Worm (Caenorhabditis elegans): Measurements from ENCODE around the gene elof-1.
A peak's percentile ranks its signal among the peaks of the same experiment; 100 is the strongest.

elof-1 gene

DNA sequence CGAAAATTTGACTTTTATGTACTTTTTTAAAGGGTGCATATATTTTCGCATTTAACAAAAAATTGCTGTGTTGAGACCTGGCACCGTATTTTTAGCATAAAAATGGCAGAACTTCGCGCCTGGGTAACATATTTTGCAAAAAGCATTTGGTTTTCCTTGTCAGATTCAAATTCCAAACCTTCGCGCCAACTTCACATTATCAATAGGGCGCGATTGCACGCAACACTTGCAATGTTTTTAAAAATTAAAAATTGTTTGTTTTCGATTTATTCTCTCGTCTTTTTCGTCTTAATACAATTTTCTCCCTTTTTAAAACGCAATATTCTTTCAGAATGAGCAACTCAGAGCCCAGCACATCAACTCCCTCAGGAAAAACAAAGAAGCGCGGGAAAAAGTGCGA, 34.1 kb downstream of the elof-1 start, which contains the start of gene mes-2 (continued):
- TF ChIP-seq php-3 (GFP tag; IDR thresholded peaks at IDR 0.05) (0 out of 2 replicates have a peak, but pooled peaks have one; percentile 10), zfp-3 (GFP tag; conservative IDR thresholded peaks at IDR 0.05) (no peak), egl-43 (GFP tag; IDR thresholded peaks at IDR 0.05) (no peak), dmd-8 (GFP tag; IDR thresholded peaks at IDR 0.05) (no peak), spr-1 (tag; optimal IDR thresholded peaks at IDR 0.05) (no peak), lin-38 (GFP tag; IDR thresholded peaks at IDR 0.05) (peak; percentile 99), nhr-28 (tag; optimal IDR thresholded peaks at IDR 0.05) (peak; percentile 28), nhr-6 (tag; optimal IDR thresholded peaks at IDR 0.05) (peak; percentile 74), D1046.2 (GFP tag; IDR thresholded peaks at IDR 0.05) (no peak), nhr-77 (tag; optimal IDR thresholded peaks at IDR 0.05) (no peak), nhr-48 (tag; optimal IDR thresholded peaks at IDR 0.05) (no peak), F49E8.2 (tag; optimal IDR thresholded peaks at IDR 0.05; ENCODE audit: borderline replicate concordance) (no peak), tra-1 (GFP tag; IDR thresholded peaks at IDR 0.05) (no peak), ZK546.5 (tag; optimal IDR thresholded peaks at IDR 0.05) (no peak), ceh-20 (GFP tag; IDR thresholded peaks at IDR 0.05) (no peak), pqm-1 (tag; optimal IDR thresholded peaks at IDR 0.05) (no peak), mep-1 (tag; optimal IDR thresholded peaks at IDR 0.05) (no peak), lsy-2 (tag; optimal IDR thresholded peaks at IDR 0.05) (peak; percentile 41 to 91), nhr-42 (GFP tag; IDR thresholded peaks at IDR 0.05) (peak; percentile 88), hlh-30 (tag; optimal IDR thresholded peaks at IDR 0.05; ENCODE audit: insufficient read depth) (peak; percentile 62), ZK337.2 (GFP tag; IDR thresholded peaks at IDR 0.05) (no peak), daf-16 (GFP tag; optimal IDR thresholded peaks at IDR 0.05) (peak in 1 of 2 experiments; percentile 8), daf-16 (tag; optimal IDR thresholded peaks at IDR 0.05) (peak; percentile 64), daf-12 (tag; optimal IDR thresholded peaks at IDR 0.05) (no peak), F44E2.7 (GFP tag; IDR thresholded peaks at IDR 0.05) (no peak), dve-1 (tag; optimal IDR thresholded peaks at IDR 0.05; ENCODE audit: insufficient read depth) (no peak), lin-1 (GFP tag; IDR thresholded peaks at IDR 0.05) (no peak), Y105C5A.15 (GFP tag; IDR thresholded peaks at IDR 0.05) (no peak), gei-8 (GFP tag; optimal IDR thresholded peaks at IDR 0.05) (no peak), snpc-1.2 (GFP tag; IDR thresholded peaks at IDR 0.05) (no peak), zip-2 (tag; optimal IDR thresholded peaks at IDR 0.05) (peak; percentile 28), arid-1 (GFP tag; conservative IDR thresholded peaks at IDR 0.05) (0 out of 2 replicates have a peak, but pooled peaks have one; percentile 19), mes-2 (tag; optimal IDR thresholded peaks at IDR 0.05; ENCODE audit: poor library complexity, severe bottlenecking) (peak; percentile 99), lir-3 (tag; optimal IDR thresholded peaks at IDR 0.05) (no peak), zag-1 (tag; optimal IDR thresholded peaks at IDR 0.05) (no peak), Y75B8A.6 (GFP tag; IDR thresholded peaks at IDR 0.05) (no peak), hlh-11 (tag; optimal IDR thresholded peaks at IDR 0.05) (peak; percentile 49), mdl-1 (tag; optimal IDR thresholded peaks at IDR 0.05) (peak in 1 of 2 experiments; percentile 24), fkh-10 (GFP tag; optimal IDR thresholded peaks at IDR 0.05) (peak; percentile 6), ceh-82 (tag; optimal IDR thresholded peaks at IDR 0.05) (no peak), ztf-11 (tag; optimal IDR thresholded peaks at IDR 0.05) (no peak), nhr-11 (tag; optimal IDR thresholded peaks at IDR 0.05) (peak; percentile 33), lin-15B (tag; optimal IDR thresholded peaks at IDR 0.05) (no peak), set-16 (GFP tag; IDR thresholded peaks at IDR 0.05) (no peak), pha-4 (GFP tag; IDR thresholded peaks at IDR 0.05) (0 out of 2 replicates have a peak, but pooled peaks have one; percentile 44), pha-4 (tag; optimal IDR thresholded peaks at IDR 0.05) (peak; percentile 31), ceh-32 (tag; optimal IDR thresholded peaks at IDR 0.05; ENCODE audit: poor library complexity) (no peak), nhr-237 (tag; optimal IDR thresholded peaks at IDR 0.05) (no peak), hmg-1.1 (GFP tag; IDR thresholded peaks at IDR 0.05) (peak; percentile 71), aha-1 (tag) (peak; percentile 50), F10B5.3 (tag; optimal IDR thresholded peaks at IDR 0.05) (no peak), aly-2 (tag; optimal IDR thresholded peaks at IDR 0.05) (no peak), lin-29 (GFP tag; IDR thresholded peaks at IDR 0.05) (no peak)

All from whole organism, L4 larva.